Worm (Caenorhabditis elegans) whole organism, L3 larva: ENCODE results near the gene cpin-1.
A peak's percentile ranks its signal among the peaks of the same experiment; 100 is the strongest.

Experiments used
- ZK546.5 ChIP-seq: sonication (generic microtip); optimal IDR thresholded peaks from 2 replicates; lab custom pipeline; 2017; ENCODE audit warnings: missing biosample characterization, missing genetic modification characterization
- ceh-82 ChIP-seq: fragments of 150-350 bp; optimal IDR thresholded peaks from 2 replicates; lab custom pipeline; 2014; ENCODE audit warnings: missing biosample characterization, missing genetic modification characterization
- elt-1 ChIP-seq: fragments of 150-350 bp; optimal IDR thresholded peaks from 2 replicates; lab custom pipeline; 2014; ENCODE audit warnings: missing biosample characterization, missing genetic modification characterization
- elt-2 ChIP-seq: sonication (generic microtip); optimal IDR thresholded peaks from 2 replicates; lab custom pipeline; 2016; ENCODE audit warnings: missing genetic modification reagents, mild to moderate bottlenecking, missing genetic modification characterization, missing compliant biosample characterization
- fos-1 ChIP-seq: fragments of 150-350 bp; optimal IDR thresholded peaks from 2 replicates; lab custom pipeline; 2014; ENCODE audit warnings: missing biosample characterization, missing genetic modification characterization
- mdl-1 ChIP-seq: fragments of 150-350 bp; optimal IDR thresholded peaks from 2 replicates; lab custom pipeline; 2014; ENCODE audit warnings: missing biosample characterization, missing genetic modification characterization
- nhr-11 ChIP-seq: fragments of 150-350 bp; optimal IDR thresholded peaks from 2 replicates; lab custom pipeline; 2014; ENCODE audit warnings: missing biosample characterization, missing genetic modification characterization
- pha-4 ChIP-seq: fragments of 150-350 bp; optimal IDR thresholded peaks from 2 replicates; lab custom pipeline; 2014; ENCODE audit warnings: missing biosample characterization, missing genetic modification reagents, missing genetic modification characterization

- no peak for TF ChIP-seq pha-4
- TF ChIP-seq fos-1 (tag; lab: Kevin White, UChicago) = no peak
- no peak for TF ChIP-seq ceh-82 (tag; lab: Kevin White, UChicago)
- no peak for TF ChIP-seq mdl-1 (tag; lab: Kevin White, UChicago)
- no peak for TF ChIP-seq nhr-11 (tag; lab: Kevin White, UChicago)
- no peak for TF ChIP-seq ZK546.5 (tag; lab: Kevin White, UChicago)
- no peak for TF ChIP-seq elt-1
- peak; percentile 50 for TF ChIP-seq elt-2
Observed at ce11 chrIV:9438753-9439152, 11.7 kb upstream of the cpin-1 start.
